Worm (Caenorhabditis elegans) whole organism, L3 larva: ENCODE results near the gene srz-61.

Source experiments
- nfya-1 ChIP-seq: sonication (generic microtip); optimal IDR thresholded peaks from 2 replicates; lab custom pipeline; 2017; ENCODE audit warnings: missing genetic modification characterization, mild to moderate bottlenecking, missing compliant biosample characterization, antibody characterized with exemption, moderate library complexity; ENCODE audit not compliant: insufficient read depth
- nhr-77 ChIP-seq: fragments of 150-350 bp; optimal IDR thresholded peaks from 2 replicates; lab custom pipeline; 2014; ENCODE audit warnings: missing biosample characterization, missing genetic modification characterization

DNA sequence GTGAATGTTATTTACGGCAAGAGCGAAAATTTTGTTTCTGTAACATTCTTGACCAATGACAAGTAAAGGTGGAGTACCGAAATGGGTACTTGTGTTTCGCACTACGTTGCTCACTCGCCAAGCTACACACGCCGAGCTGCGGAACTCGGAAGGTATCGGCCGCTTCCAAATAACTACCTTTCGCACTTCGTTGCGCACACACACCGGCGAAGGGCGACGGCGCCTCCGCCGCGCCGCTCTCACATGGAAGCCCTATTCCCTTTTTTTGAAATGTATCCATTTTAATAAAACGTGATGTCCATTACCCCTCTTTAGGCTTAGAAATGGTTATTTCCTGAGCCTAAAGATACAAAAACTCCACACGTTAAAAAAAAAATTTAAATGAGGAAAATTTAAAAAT, 14.0 kb upstream of the srz-61 start:
- TF ChIP-seq nhr-77 (tag; lab: Kevin White, UChicago) (no peak), nfya-1 (tag; lab: Kevin White, UChicago) (no peak)
